Fruit fly (Drosophila melanogaster) whole organism, embryonic: Measurements from ENCODE around the gene CG4133.
A peak's percentile ranks its signal among the peaks of the same experiment; 100 is the strongest.

Source experiments
- C15 ChIP-seq: fragments of 200-800 bp; sonication (Bioruptor generic); IDR thresholded peaks from 3 replicates; pipeline ENCODE4 v1.3.6; 2022; ENCODE audit warnings: missing biosample characterization, missing genetic modification characterization
- CG15514 ChIP-seq: fragments of 200-800 bp; sonication (Bioruptor generic); optimal IDR thresholded peaks from 3 replicates; lab custom pipeline; 2017; ENCODE audit warnings: missing biosample characterization, missing genetic modification characterization, mild to moderate bottlenecking, moderate library complexity, missing genetic modification reagents
- CG16779 ChIP-seq: fragments of 200-800 bp; sonication (Bioruptor generic); IDR thresholded peaks from 2 replicates; pipeline ENCODE4 v1.3.6; 2022; ENCODE audit warnings: missing biosample characterization, missing genetic modification characterization
- CG30403 ChIP-seq: fragments of 200-800 bp; sonication (Bioruptor generic); optimal IDR thresholded peaks from 3 replicates; lab custom pipeline; 2016; ENCODE audit warnings: missing biosample characterization, missing genetic modification characterization
- CG31388 ChIP-seq: fragments of 200-800 bp; sonication (Bioruptor generic); optimal IDR thresholded peaks from 2 replicates; lab custom pipeline; 2016; ENCODE audit warnings: missing biosample characterization, missing genetic modification characterization
- Scr ChIP-seq: fragments of 200-800 bp; sonication (Bioruptor generic); IDR thresholded peaks from 2 replicates; pipeline ENCODE4 v1.3.6; 2022; ENCODE audit warnings: missing biosample characterization, missing genetic modification characterization; ENCODE audit not compliant: partially characterized antibody
- Spps ChIP-seq: fragments of 200-800 bp; sonication (Bioruptor generic); optimal IDR thresholded peaks from 2 replicates; lab custom pipeline; 2018; ENCODE audit warnings: missing biosample characterization, mild to moderate bottlenecking, missing genetic modification characterization
- cas ChIP-seq: fragments of 200-800 bp; sonication (Bioruptor generic); IDR thresholded peaks from 2 replicates; pipeline ENCODE4 v1.3.6; 2022; ENCODE audit warnings: missing biosample characterization, missing genetic modification characterization
- cg ChIP-seq: fragments of 200-800 bp; sonication (Bioruptor generic); optimal IDR thresholded peaks from 3 replicates; lab custom pipeline; 2019; ENCODE audit warnings: missing biosample characterization, mild to moderate bottlenecking, missing genetic modification characterization, moderate library complexity
- fd64A ChIP-seq: fragments of 200-800 bp; sonication (Bioruptor generic); optimal IDR thresholded peaks from 3 replicates; lab custom pipeline; 2018; ENCODE audit warnings: missing biosample characterization, mild to moderate bottlenecking, missing genetic modification characterization
- sqz ChIP-seq: fragments of 200-800 bp; sonication (Bioruptor generic); optimal IDR thresholded peaks from 3 replicates; lab custom pipeline; 2018; ENCODE audit warnings: missing biosample characterization, mild to moderate bottlenecking, missing genetic modification characterization

DNA sequence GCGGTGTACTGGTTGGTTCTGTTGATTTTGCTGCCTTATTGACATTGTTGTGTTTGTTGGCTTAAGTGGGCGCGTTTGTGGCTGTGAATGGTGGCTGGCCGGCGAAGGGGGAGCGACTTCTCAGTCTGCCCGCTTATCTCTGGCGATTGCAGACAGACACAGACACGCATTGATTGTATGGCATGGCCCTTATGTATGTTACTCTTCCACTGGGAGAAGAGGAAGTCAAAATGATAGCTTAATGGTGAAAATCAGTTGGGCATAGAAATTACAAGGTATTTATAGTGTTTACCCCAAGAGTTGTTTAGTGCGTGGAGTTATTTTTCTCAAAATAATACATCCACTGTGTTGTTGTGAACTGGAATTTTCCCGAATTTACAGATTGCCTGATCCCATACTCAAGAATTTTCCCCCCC, 30.5 kb downstream of the CG4133 start:
- TF ChIP-seq Spps (tag; lab: Kevin White, UChicago) (peak; percentile 69), CG16779 (peak; percentile 82), CG15514 (peak; percentile 84), cas (GFP tag; lab: Robert Waterston, UW) (peak; percentile 41; the same call in 1 of the 2 replicates), CG30403 (GFP tag; lab: Kevin White, UChicago) (peak; percentile 65), sqz (GFP tag; lab: Kevin White, UChicago) (peak; percentile 75), cg (peak; percentile 47), Scr (GFP tag; lab: Robert Waterston, UW) (no peak), CG31388 (GFP tag; lab: Kevin White, UChicago) (peak; percentile 56), C15 (GFP tag; lab: Robert Waterston, UW) (peak; percentile 49; the same call in 1 of the 3 replicates), fd64A (GFP tag; lab: Kevin White, UChicago) (peak; percentile 96)
